Worm (Caenorhabditis elegans) whole organism, L1 larva: ENCODE results near the gene gsnl-1.
A peak's percentile ranks its signal among the peaks of the same experiment; 100 is the strongest.

Source experiments
- C04F5.9 ChIP-seq: sonication (generic microtip); optimal IDR thresholded peaks from 2 replicates; lab custom pipeline; 2016; ENCODE audit warnings: missing genetic modification characterization, missing compliant biosample characterization
- C16A3.4 ChIP-seq: fragments of 150-350 bp; optimal IDR thresholded peaks from 2 replicates; lab custom pipeline; 2014; ENCODE audit warnings: missing biosample characterization, missing genetic modification characterization
- Y116A8C.19 ChIP-seq: sonication (generic microtip); optimal IDR thresholded peaks from 2 replicates; lab custom pipeline; 2016; ENCODE audit warnings: missing compliant biosample characterization, missing genetic modification characterization, borderline replicate concordance
- aha-1 ChIP-seq: fragments of 150-350 bp; optimal IDR thresholded peaks from 2 replicates; lab custom pipeline; 2014; ENCODE audit warnings: missing biosample characterization, missing genetic modification characterization
- alr-1 ChIP-seq: fragments of 200-800 bp; sonication (Bioruptor generic); optimal IDR thresholded peaks from 2 replicates; lab custom pipeline; 2018; ENCODE audit warnings: borderline replicate concordance, mild to moderate bottlenecking, missing genetic modification characterization, missing compliant biosample characterization
- aly-2 ChIP-seq: fragments of 150-350 bp; optimal IDR thresholded peaks from 2 replicates; lab custom pipeline; 2014; ENCODE audit warnings: missing biosample characterization, missing genetic modification characterization
- ama-1 ChIP-seq: fragments of 150-350 bp; optimal IDR thresholded peaks from 2 replicates; lab custom pipeline; 2014
- blmp-1 ChIP-seq: fragments of 150-350 bp; optimal IDR thresholded peaks from 2 replicates; lab custom pipeline; 2014; ENCODE audit warnings: missing biosample characterization, missing genetic modification characterization
- ceh-63 ChIP-seq: fragments of 200-800 bp; sonication (Bioruptor generic); optimal IDR thresholded peaks from 2 replicates; lab custom pipeline; 2018; ENCODE audit warnings: mild to moderate bottlenecking, missing genetic modification characterization, missing compliant biosample characterization
- ceh-90 ChIP-seq: sonication (generic microtip); optimal IDR thresholded peaks from 2 replicates; lab custom pipeline; 2016; ENCODE audit warnings: missing genetic modification characterization, missing compliant biosample characterization
- ces-1 ChIP-seq: fragments of 150-350 bp; optimal IDR thresholded peaks from 2 replicates; lab custom pipeline; 2014; ENCODE audit warnings: missing biosample characterization, missing genetic modification reagents, missing genetic modification characterization
- efl-1 ChIP-seq, 4 experiments: fragments of 150-350 bp; optimal IDR thresholded peaks in 3 of 4; peaks in 1 of 4; 1 replicate in 1 of 4; 2 replicates in 3 of 4; lab custom pipeline; 2014; ENCODE audit warnings: missing biosample characterization in 2 of 4, missing genetic modification characterization in 2 of 4, missing genetic modification reagents in 2 of 4
- efl-3 ChIP-seq: fragments of 200-800 bp; sonication (Bioruptor generic); optimal IDR thresholded peaks from 2 replicates; lab custom pipeline; 2018; ENCODE audit warnings: mild to moderate bottlenecking, missing genetic modification characterization, missing compliant biosample characterization
- elt-3 ChIP-seq, 6 experiments: fragments of 150-350 bp in 1 of 6; sonication (generic microtip); optimal IDR thresholded peaks; 2 replicates each; lab custom pipeline; 2017 to 2018; ENCODE audit warnings: missing biosample characterization in 6 of 6, missing genetic modification characterization in 6 of 6, inconsistent platforms in 1 of 6
- fkh-10 ChIP-seq: sonication (generic microtip); optimal IDR thresholded peaks from 2 replicates; lab custom pipeline; 2017; ENCODE audit warnings: missing biosample characterization, missing genetic modification reagents, missing genetic modification characterization
- fkh-8 ChIP-seq: sonication (generic microtip); optimal IDR thresholded peaks from 2 replicates; lab custom pipeline; 2016; ENCODE audit warnings: mild to moderate bottlenecking, missing genetic modification characterization, missing compliant biosample characterization
- hpl-2 ChIP-seq: fragments of 150-350 bp; optimal IDR thresholded peaks from 2 replicates; lab custom pipeline; 2014; ENCODE audit warnings: missing biosample characterization, missing genetic modification reagents, missing genetic modification characterization
- irx-1 ChIP-seq: sonication (generic microtip); optimal IDR thresholded peaks from 2 replicates; lab custom pipeline; 2016; ENCODE audit warnings: missing genetic modification characterization, missing compliant biosample characterization
- isw-1 ChIP-seq: fragments of 200-800 bp; sonication (Bioruptor generic); IDR thresholded peaks from 2 replicates; pipeline ENCODE4 v1.3.6; 2022; ENCODE audit warnings: missing genetic modification characterization, missing compliant biosample characterization
- jun-1 ChIP-seq: fragments of 150-350 bp; optimal IDR thresholded peaks from 2 replicates; lab custom pipeline; 2014; ENCODE audit warnings: missing biosample characterization, missing genetic modification reagents, missing genetic modification characterization
- lin-13 ChIP-seq: fragments of 150-350 bp; optimal IDR thresholded peaks from 2 replicates; lab custom pipeline; 2014; ENCODE audit warnings: missing biosample characterization, missing genetic modification reagents, missing genetic modification characterization
- lin-14 ChIP-seq: fragments of 200-800 bp; sonication (Bioruptor generic); optimal IDR thresholded peaks from 2 replicates; lab custom pipeline; 2018; ENCODE audit warnings: mild to moderate bottlenecking, missing genetic modification characterization, moderate library complexity, missing compliant biosample characterization
- lin-35 ChIP-seq, 2 experiments: fragments of 150-350 bp; optimal IDR thresholded peaks; 2 replicates each; lab custom pipeline; 2014; ENCODE audit warnings: missing biosample characterization in 2 of 2, missing genetic modification characterization in 2 of 2, missing genetic modification reagents in 2 of 2
- lir-3 ChIP-seq: sonication (generic microtip); optimal IDR thresholded peaks from 2 replicates; lab custom pipeline; 2016; ENCODE audit warnings: mild to moderate bottlenecking, missing genetic modification characterization, moderate library complexity, missing compliant biosample characterization; ENCODE audit not compliant: poor library complexity
- lsy-2 ChIP-seq, 2 experiments: fragments of 150-350 bp; optimal IDR thresholded peaks; 2 replicates each; lab custom pipeline; 2014; ENCODE audit warnings: missing biosample characterization in 2 of 2, missing genetic modification characterization in 2 of 2
- mab-9 ChIP-seq: fragments of 200-800 bp; sonication (Bioruptor generic); IDR thresholded peaks from 2 replicates; pipeline ENCODE4 v1.3.6; 2022; ENCODE audit warnings: missing genetic modification reagents, missing genetic modification characterization, missing compliant biosample characterization
- mdl-1 ChIP-seq, 2 experiments: fragments of 150-350 bp; optimal IDR thresholded peaks; 2 replicates each; lab custom pipeline; 2014 to 2017; ENCODE audit warnings: missing biosample characterization in 2 of 2, missing genetic modification characterization in 2 of 2, inconsistent platforms in 1 of 2
- mef-2 ChIP-seq: fragments of 150-350 bp; optimal IDR thresholded peaks from 2 replicates; lab custom pipeline; 2014; ENCODE audit warnings: missing biosample characterization, missing genetic modification characterization
- nhr-11 ChIP-seq: fragments of 150-350 bp; optimal IDR thresholded peaks from 2 replicates; lab custom pipeline; 2014; ENCODE audit warnings: missing biosample characterization, missing genetic modification characterization
- nhr-12 ChIP-seq: sonication (generic microtip); optimal IDR thresholded peaks from 2 replicates; lab custom pipeline; 2017; ENCODE audit warnings: missing biosample characterization, missing genetic modification characterization
- nhr-20 ChIP-seq: sonication (generic microtip); optimal IDR thresholded peaks from 2 replicates; lab custom pipeline; 2016; ENCODE audit warnings: mild to moderate bottlenecking, missing genetic modification characterization, missing compliant biosample characterization
- nhr-237 ChIP-seq: fragments of 150-350 bp; optimal IDR thresholded peaks from 2 replicates; lab custom pipeline; 2014; ENCODE audit warnings: missing biosample characterization, missing genetic modification characterization
- nhr-71 ChIP-seq: sonication (generic microtip); optimal IDR thresholded peaks from 2 replicates; lab custom pipeline; 2016; ENCODE audit warnings: mild to moderate bottlenecking, missing genetic modification characterization, moderate library complexity, missing compliant biosample characterization
- nhr-76 ChIP-seq: sonication (generic microtip); optimal IDR thresholded peaks from 2 replicates; lab custom pipeline; 2017; ENCODE audit warnings: missing biosample characterization, missing genetic modification characterization
- nhr-84 ChIP-seq: sonication (generic microtip); optimal IDR thresholded peaks from 2 replicates; lab custom pipeline; 2017; ENCODE audit warnings: missing biosample characterization, missing genetic modification characterization
- nhr-85 ChIP-seq: sonication (generic microtip); peaks from one replicate; lab custom pipeline; 2016; ENCODE audit warnings: missing genetic modification characterization, inconsistent platforms, missing compliant biosample characterization
- pag-3 ChIP-seq: sonication (generic microtip); optimal IDR thresholded peaks from 2 replicates; lab custom pipeline; 2017; ENCODE audit warnings: missing genetic modification characterization, mild to moderate bottlenecking, missing compliant biosample characterization, antibody characterized with exemption, borderline replicate concordance; ENCODE audit not compliant: insufficient read depth
- pqm-1 ChIP-seq: sonication (generic microtip); optimal IDR thresholded peaks from 3 replicates; lab custom pipeline; 2017; ENCODE audit warnings: missing biosample characterization, missing genetic modification characterization
- skn-1 ChIP-seq: fragments of 150-350 bp; optimal IDR thresholded peaks from 2 replicates; lab custom pipeline; 2014; ENCODE audit warnings: missing biosample characterization, missing genetic modification characterization
- snpc-4 ChIP-seq: fragments of 150-350 bp; optimal IDR thresholded peaks from 2 replicates; lab custom pipeline; 2014; ENCODE audit warnings: missing biosample characterization, missing genetic modification characterization
- sup-37 ChIP-seq: fragments of 200-800 bp; sonication (Bioruptor generic); optimal IDR thresholded peaks from 2 replicates; lab custom pipeline; 2018; ENCODE audit warnings: mild to moderate bottlenecking, missing genetic modification characterization, missing compliant biosample characterization
- tlp-1 ChIP-seq: fragments of 150-350 bp; optimal IDR thresholded peaks from 2 replicates; lab custom pipeline; 2014; ENCODE audit warnings: missing biosample characterization, missing genetic modification characterization
- unc-30 ChIP-seq: sonication (generic microtip); optimal IDR thresholded peaks from 2 replicates; lab custom pipeline; 2017; ENCODE audit warnings: missing biosample characterization, missing genetic modification characterization
- unc-98 ChIP-seq: fragments of 200-800 bp; sonication (Bioruptor generic); IDR thresholded peaks from 2 replicates; pipeline ENCODE4 v1.3.6; 2022; ENCODE audit warnings: missing genetic modification characterization, missing compliant biosample characterization
- vab-15 ChIP-seq: sonication (generic microtip); optimal IDR thresholded peaks from 2 replicates; lab custom pipeline; 2017; ENCODE audit warnings: missing genotype, mild to moderate bottlenecking, missing genetic modification characterization, missing compliant biosample characterization
- ztf-4 ChIP-seq: fragments of 150-350 bp; optimal IDR thresholded peaks from 2 replicates; lab custom pipeline; 2014; ENCODE audit warnings: missing biosample characterization, missing genetic modification characterization

Gene gsnl-1

ce11 chrV:9518832-9519231 lies 22.0 kb downstream of the gsnl-1 start, which contains the start of gene C50F4.8:
TSS of gene C50F4.8 (minus strand) at chrV:9518859.
- TF ChIP-seq pag-3 (tag; lab: Kevin White, UChicago) (no peak), efl-3 (GFP tag; lab: Kevin White, UChicago) (no peak), efl-1 (optimal IDR thresholded peaks at IDR 0.05; lab: Kevin White, UChicago) (no peak), efl-1 (GFP tag; optimal IDR thresholded peaks at IDR 0.05 in 1 of 2; lab: Kevin White, UChicago) (no peak), vab-15 (no peak), mef-2 (tag; lab: Kevin White, UChicago) (no peak), ceh-90 (tag; lab: Kevin White, UChicago) (no peak), hpl-2 (no peak), jun-1 (tag; lab: Kevin White, UChicago) (no peak), Y116A8C.19 (tag; lab: Kevin White, UChicago) (no peak), nhr-76 (tag; lab: Kevin White, UChicago) (no peak), alr-1 (tag; lab: Kevin White, UChicago) (no peak), nhr-20 (no peak), unc-30 (tag; lab: Kevin White, UChicago) (no peak), sup-37 (GFP tag; lab: Kevin White, UChicago) (no peak), lsy-2 (tag; optimal IDR thresholded peaks at IDR 0.05; lab: Kevin White, UChicago) (no peak), elt-3 (tag; optimal IDR thresholded peaks at IDR 0.05; lab: Kevin White, UChicago) (peak in 1 of 6 experiments; percentile 49), nhr-85 (tag; lab: Kevin White, UChicago) (peak; percentile 67), lin-14 (peak; percentile 2), lir-3 (no peak), pqm-1 (no peak), blmp-1 (tag; lab: Kevin White, UChicago) (peak; percentile 89), nhr-12 (tag; lab: Kevin White, UChicago) (no peak)
- TF ChIP-seq, all 84 proteins: peak for 4

- TF ChIP-seq efl-1 (optimal IDR thresholded peaks at IDR 0.05; lab: Kevin White, UChicago) (no peak), efl-1 (GFP tag; optimal IDR thresholded peaks at IDR 0.05 in 1 of 2; lab: Kevin White, UChicago) (peak in 1 of 2 experiments; percentile 52), unc-98 (GFP tag; lab: Robert Waterston, UW) (no peak), nhr-84 (no peak), ama-1 (no peak)
These were observed 24.9 kb downstream of the gsnl-1 start for ce11 chrV:9521697-9522096.

ce11 chrV:9524099-9524498 lies 27.3 kb downstream of the gsnl-1 start, which contains the start of gene C50F4.9:
TSS of gene C50F4.9 (minus strand) at chrV:9524199.
- TF ChIP-seq isw-1 (GFP tag; lab: Robert Waterston, UW) (no peak), mdl-1 (tag; optimal IDR thresholded peaks at IDR 0.05; lab: Kevin White, UChicago) (no peak), ceh-90 (tag; lab: Kevin White, UChicago) (no peak), nhr-71 (tag; lab: Kevin White, UChicago) (no peak), C16A3.4 (no peak), ces-1 (GFP tag; lab: Kevin White, UChicago) (no peak), ztf-4 (tag; lab: Kevin White, UChicago) (no peak), efl-3 (GFP tag; lab: Kevin White, UChicago) (no peak), unc-30 (tag; lab: Kevin White, UChicago) (no peak), nhr-85 (tag; lab: Kevin White, UChicago) (no peak), nhr-84 (no peak), tlp-1 (tag; lab: Kevin White, UChicago) (no peak), ceh-63 (GFP tag; lab: Kevin White, UChicago) (no peak)

- TF ChIP-seq nhr-11 (no peak), unc-98 (GFP tag; lab: Robert Waterston, UW) (no peak), aha-1 (tag; lab: Kevin White, UChicago) (no peak), skn-1 (no peak), nhr-84 (no peak), lin-13 (GFP tag; lab: Kevin White, UChicago) (no peak), aly-2 (tag; lab: Kevin White, UChicago) (no peak), irx-1 (tag; lab: Kevin White, UChicago) (no peak), lin-35 (GFP tag; optimal IDR thresholded peaks at IDR 0.05; lab: Kevin White, UChicago) (peak in 1 of 2 experiments; percentile 7), sup-37 (GFP tag; lab: Kevin White, UChicago) (no peak), lin-14 (no peak), C04F5.9 (tag; lab: Kevin White, UChicago) (no peak), nhr-20 (peak; percentile 11), nhr-237 (tag; lab: Kevin White, UChicago) (no peak), fkh-10 (no peak), fkh-8 (tag; lab: Kevin White, UChicago) (no peak), mab-9 (GFP tag; lab: Robert Waterston, UW) (no peak), efl-1 (optimal IDR thresholded peaks at IDR 0.05; lab: Kevin White, UChicago) (no peak), efl-1 (GFP tag; optimal IDR thresholded peaks at IDR 0.05 in 1 of 2; lab: Kevin White, UChicago) (peak in 1 of 2 experiments; percentile 41), ztf-4 (tag; lab: Kevin White, UChicago) (no peak), snpc-4 (tag; lab: Kevin White, UChicago) (no peak), pag-3 (tag; lab: Kevin White, UChicago) (no peak), jun-1 (tag; lab: Kevin White, UChicago) (no peak)
These were observed 29.6 kb downstream of the gsnl-1 start, which contains the start of gene C50F4.1 for ce11 chrV:9526470-9526869. TSS of gene C50F4.1 (plus strand) at chrV:9526793.
